Worm (Caenorhabditis elegans): Measurements from ENCODE around the gene T23C6.4.

- TF ChIP-seq ztf-11 (tag; optimal IDR thresholded peaks at IDR 0.05) (no peak), mab-9 (GFP tag; IDR thresholded peaks at IDR 0.05) (no peak)
These were observed 48.1 kb upstream of the T23C6.4 start for ce11 chrX:17197824-17198223.
